Worm (Caenorhabditis elegans) whole organism, midembryonic: Measurements from ENCODE around the gene spsb-1.

Experiments
- T22C8.4 ChIP-seq: fragments of 200-800 bp; sonication (Bioruptor generic); IDR thresholded peaks from 2 replicates; pipeline ENCODE4 v1.3.6; 2022; ENCODE audit warnings: missing genetic modification characterization, missing compliant biosample characterization
- cog-1 ChIP-seq: sonication (generic microtip); optimal IDR thresholded peaks from 2 replicates; lab custom pipeline; 2016; ENCODE audit warnings: missing genetic modification characterization, missing compliant biosample characterization
- flt-1 ChIP-seq: fragments of 200-800 bp; sonication (Bioruptor generic); IDR thresholded peaks from 2 replicates; pipeline ENCODE4 v1.3.6; 2022; ENCODE audit warnings: missing genetic modification characterization, missing compliant biosample characterization
- klf-2 ChIP-seq: fragments of 200-800 bp; sonication (Bioruptor generic); conservative IDR thresholded peaks from 2 replicates; pipeline ENCODE4 v1.3.6; 2022; ENCODE audit warnings: missing genetic modification reagents, missing genetic modification characterization, missing compliant biosample characterization
- med-1 ChIP-seq: sonication (generic microtip); optimal IDR thresholded peaks from 2 replicates; lab custom pipeline; 2017; ENCODE audit warnings: missing genetic modification characterization, mild to moderate bottlenecking, missing compliant biosample characterization, antibody characterized with exemption, missing genetic modification reagents; ENCODE audit not compliant: insufficient read depth
- ref-1 ChIP-seq: fragments of 200-800 bp; sonication (Bioruptor generic); conservative IDR thresholded peaks from 2 replicates; pipeline ENCODE4 v1.3.6; 2022; ENCODE audit warnings: missing genetic modification reagents, missing genetic modification characterization, missing compliant biosample characterization
- tab-1 ChIP-seq: fragments of 200-800 bp; sonication (Bioruptor generic); IDR thresholded peaks from 2 replicates; pipeline ENCODE4 v1.3.6; 2022; ENCODE audit warnings: missing genetic modification characterization, missing compliant biosample characterization
- ztf-23 ChIP-seq: fragments of 200-800 bp; sonication (Bioruptor generic); IDR thresholded peaks from 2 replicates; pipeline ENCODE4 v1.3.6; 2022; ENCODE audit warnings: missing genetic modification reagents, missing genetic modification characterization, missing compliant biosample characterization
- ztf-29 ChIP-seq: fragments of 200-800 bp; sonication (Bioruptor generic); IDR thresholded peaks from 2 replicates; pipeline ENCODE4 v1.3.6; 2022; ENCODE audit warnings: missing genetic modification reagents, missing genetic modification characterization, missing compliant biosample characterization

The spsb-1 gene

DNA sequence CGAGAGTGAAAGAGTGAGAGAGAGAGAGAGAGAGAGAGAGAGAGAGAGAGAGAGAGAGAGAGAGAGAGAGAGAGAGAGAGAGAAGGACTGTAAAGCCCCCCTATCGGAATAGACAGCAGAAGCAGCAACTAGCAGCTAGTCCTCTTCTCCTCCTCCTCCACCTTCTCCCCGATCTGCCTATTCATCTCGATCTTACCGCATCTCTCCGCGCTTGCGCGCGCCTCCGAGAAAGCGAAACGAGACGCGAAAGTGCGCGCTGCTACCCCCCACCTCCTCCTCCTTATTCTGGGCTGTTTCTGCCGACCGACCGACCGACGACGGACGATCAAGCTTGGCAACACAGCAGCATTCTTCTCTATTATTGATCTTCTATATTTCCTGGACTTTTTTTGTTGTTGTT lies 21.4 kb downstream of the spsb-1 start:
- TF ChIP-seq flt-1 (0 out of 2 replicates have a peak, but pooled peaks have one; percentile 31), ref-1 (GFP tag; lab: Robert Waterston, UW) (no peak), tab-1 (GFP tag; lab: Robert Waterston, UW) (0 out of 2 replicates have a peak, but pooled peaks have one; percentile 34), ztf-23 (GFP tag; lab: Robert Waterston, UW) (no peak), T22C8.4 (GFP tag; lab: Robert Waterston, UW) (no peak), med-1 (GFP tag; lab: Kevin White, UChicago) (no peak)

DNA sequence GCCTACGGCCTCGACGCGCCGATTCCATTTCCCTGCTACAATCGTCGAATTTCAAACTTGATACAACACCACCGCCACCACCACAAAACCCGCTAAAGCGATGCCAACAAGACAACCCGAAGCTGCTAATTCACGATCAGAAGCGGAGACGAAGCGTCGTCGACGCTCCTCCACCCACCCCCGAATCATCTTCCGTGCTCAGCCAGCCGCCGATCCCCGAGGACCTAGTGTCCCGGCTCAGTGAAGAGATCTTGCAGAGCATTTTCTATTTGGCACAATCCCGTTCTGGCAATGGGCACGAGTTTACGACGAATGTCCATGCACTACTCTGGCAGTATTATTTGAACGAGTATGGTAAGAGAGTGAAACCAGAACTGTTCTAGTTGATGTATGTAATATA lies 22.1 kb downstream of the spsb-1 start:
- TF ChIP-seq ztf-23 (GFP tag; lab: Robert Waterston, UW) (no peak), med-1 (GFP tag; lab: Kevin White, UChicago) (no peak), cog-1 (tag; lab: Kevin White, UChicago) (no peak), flt-1 (no peak), ref-1 (GFP tag; lab: Robert Waterston, UW) (no peak)

DNA sequence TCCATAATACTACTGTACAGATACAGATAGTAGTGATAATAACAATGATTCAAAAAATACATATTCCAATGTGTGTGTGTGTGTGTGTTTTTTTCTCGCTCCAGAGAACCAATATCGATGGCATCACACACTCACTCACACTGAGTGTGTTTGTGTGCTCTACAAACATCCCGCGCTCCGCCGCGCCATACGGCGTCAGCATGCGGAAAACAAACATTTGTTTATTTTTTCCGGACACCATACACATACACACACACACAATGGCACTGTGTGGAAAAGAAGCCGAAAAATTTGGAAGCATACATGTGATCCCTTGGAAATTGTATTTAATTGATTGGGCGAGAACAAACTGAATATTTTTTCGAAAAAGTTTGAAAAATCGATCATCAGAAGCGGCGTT lies 22.5 kb downstream of the spsb-1 start:
- TF ChIP-seq T22C8.4 (GFP tag; lab: Robert Waterston, UW) = no peak
- no peak for TF ChIP-seq med-1 (GFP tag; lab: Kevin White, UChicago)
- TF ChIP-seq ztf-29 (GFP tag; lab: Robert Waterston, UW) = no peak
- no peak for TF ChIP-seq ztf-23 (GFP tag; lab: Robert Waterston, UW)
- no peak for TF ChIP-seq ref-1 (GFP tag; lab: Robert Waterston, UW)
- TF ChIP-seq klf-2 (GFP tag; lab: Robert Waterston, UW) = no peak
- no peak for TF ChIP-seq cog-1 (tag; lab: Kevin White, UChicago)
- no peak for TF ChIP-seq tab-1 (GFP tag; lab: Robert Waterston, UW)
- no peak for TF ChIP-seq flt-1

DNA sequence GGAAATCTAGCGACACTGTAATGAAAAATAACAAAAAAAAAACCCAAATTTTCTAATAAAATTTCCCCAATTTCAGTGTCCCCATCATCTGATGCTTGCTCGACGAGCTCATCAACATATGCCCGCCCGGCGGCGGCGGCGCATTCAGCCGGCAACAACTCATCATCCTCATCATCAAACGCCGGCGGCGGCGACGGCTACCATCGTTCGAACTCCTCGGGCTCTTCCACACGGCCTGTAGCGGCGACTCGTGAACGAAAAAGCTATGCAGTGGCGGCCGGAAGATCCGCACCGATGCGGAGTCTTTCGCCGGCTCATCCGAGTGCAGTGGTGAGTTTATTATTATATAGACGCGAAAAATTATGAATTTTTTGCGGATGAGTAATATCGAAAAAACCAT lies 23.6 kb downstream of the spsb-1 start:
- TF ChIP-seq tab-1 (GFP tag; lab: Robert Waterston, UW) (no peak), ztf-29 (GFP tag; lab: Robert Waterston, UW) (no peak), ref-1 (GFP tag; lab: Robert Waterston, UW) (no peak), med-1 (GFP tag; lab: Kevin White, UChicago) (no peak), cog-1 (tag; lab: Kevin White, UChicago) (no peak), klf-2 (GFP tag; lab: Robert Waterston, UW) (no peak), ztf-23 (GFP tag; lab: Robert Waterston, UW) (no peak), flt-1 (no peak), T22C8.4 (GFP tag; lab: Robert Waterston, UW) (no peak)

DNA sequence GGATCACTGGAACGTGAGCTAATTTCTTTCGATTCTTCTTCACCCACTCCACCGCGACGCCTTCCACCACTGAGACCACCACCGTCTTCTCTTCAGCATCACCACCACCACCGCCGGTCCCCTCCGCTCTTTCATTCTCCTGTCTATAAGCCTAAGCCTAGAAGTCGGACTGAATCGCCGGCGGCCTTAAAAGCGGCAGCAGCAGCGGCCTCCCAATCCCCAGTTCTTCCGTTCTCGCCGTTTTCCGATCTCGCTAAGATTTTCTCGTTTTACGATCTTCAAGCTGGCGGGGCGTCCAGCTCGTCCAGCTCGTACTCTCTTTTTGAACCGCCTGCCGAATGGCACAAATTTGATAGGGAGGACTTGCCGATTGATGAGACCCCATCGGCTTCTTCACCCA lies 29.7 kb downstream of the spsb-1 start:
- TF ChIP-seq ref-1 (GFP tag; lab: Robert Waterston, UW) (no peak), cog-1 (tag; lab: Kevin White, UChicago) (no peak), med-1 (GFP tag; lab: Kevin White, UChicago) (no peak), ztf-23 (GFP tag; lab: Robert Waterston, UW) (no peak), klf-2 (GFP tag; lab: Robert Waterston, UW) (no peak), ztf-29 (GFP tag; lab: Robert Waterston, UW) (no peak), tab-1 (GFP tag; lab: Robert Waterston, UW) (no peak), T22C8.4 (GFP tag; lab: Robert Waterston, UW) (no peak), flt-1 (no peak)

DNA sequence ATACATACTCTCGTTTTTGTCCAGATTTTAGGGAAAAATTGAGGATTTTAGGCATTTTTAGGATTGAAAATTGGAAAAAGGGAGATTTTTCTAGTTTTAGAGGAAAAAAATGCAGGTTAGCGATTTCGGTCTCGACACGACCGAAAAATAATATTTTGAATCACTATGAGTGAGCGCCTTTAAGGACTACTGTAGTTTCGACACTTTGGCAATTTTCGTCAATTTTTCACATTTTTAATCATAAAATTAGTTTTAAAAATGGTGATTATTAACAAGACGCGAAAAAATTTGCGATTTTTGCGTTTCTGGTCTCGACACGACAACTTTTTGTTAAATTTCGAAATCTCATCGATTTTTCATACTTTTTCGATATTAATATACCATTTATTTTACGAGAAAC lies 30.3 kb downstream of the spsb-1 start:
- TF ChIP-seq ztf-29 (GFP tag; lab: Robert Waterston, UW) (no peak), ztf-23 (GFP tag; lab: Robert Waterston, UW) (no peak), tab-1 (GFP tag; lab: Robert Waterston, UW) (no peak), flt-1 (no peak), ref-1 (GFP tag; lab: Robert Waterston, UW) (no peak), cog-1 (tag; lab: Kevin White, UChicago) (no peak), klf-2 (GFP tag; lab: Robert Waterston, UW) (no peak), T22C8.4 (GFP tag; lab: Robert Waterston, UW) (no peak), med-1 (GFP tag; lab: Kevin White, UChicago) (no peak)

DNA sequence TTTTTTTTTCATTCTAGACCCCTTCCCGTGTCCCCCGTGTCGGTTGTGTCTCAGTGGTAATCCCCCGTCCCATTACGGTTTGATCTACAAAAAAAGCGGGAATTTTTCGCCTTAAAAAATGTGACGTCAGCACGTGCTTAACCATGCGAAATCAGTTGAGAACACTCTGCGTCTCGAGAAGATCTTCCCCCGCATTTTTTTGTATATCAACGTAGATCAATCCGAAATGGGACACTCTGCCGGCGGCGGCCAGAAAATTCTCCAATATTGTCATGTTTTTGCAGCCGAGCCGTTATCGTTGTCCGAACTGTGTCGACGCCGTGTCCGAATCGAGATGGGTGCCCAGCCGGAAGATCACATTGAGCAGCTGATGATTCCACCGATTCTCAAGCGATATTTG lies 31.5 kb downstream of the spsb-1 start:
- TF ChIP-seq ref-1 (GFP tag; lab: Robert Waterston, UW) (no peak), cog-1 (tag; lab: Kevin White, UChicago) (no peak), ztf-23 (GFP tag; lab: Robert Waterston, UW) (no peak), T22C8.4 (GFP tag; lab: Robert Waterston, UW) (no peak), med-1 (GFP tag; lab: Kevin White, UChicago) (no peak), ztf-29 (GFP tag; lab: Robert Waterston, UW) (no peak), klf-2 (GFP tag; lab: Robert Waterston, UW) (no peak), tab-1 (GFP tag; lab: Robert Waterston, UW) (no peak), flt-1 (no peak)

DNA sequence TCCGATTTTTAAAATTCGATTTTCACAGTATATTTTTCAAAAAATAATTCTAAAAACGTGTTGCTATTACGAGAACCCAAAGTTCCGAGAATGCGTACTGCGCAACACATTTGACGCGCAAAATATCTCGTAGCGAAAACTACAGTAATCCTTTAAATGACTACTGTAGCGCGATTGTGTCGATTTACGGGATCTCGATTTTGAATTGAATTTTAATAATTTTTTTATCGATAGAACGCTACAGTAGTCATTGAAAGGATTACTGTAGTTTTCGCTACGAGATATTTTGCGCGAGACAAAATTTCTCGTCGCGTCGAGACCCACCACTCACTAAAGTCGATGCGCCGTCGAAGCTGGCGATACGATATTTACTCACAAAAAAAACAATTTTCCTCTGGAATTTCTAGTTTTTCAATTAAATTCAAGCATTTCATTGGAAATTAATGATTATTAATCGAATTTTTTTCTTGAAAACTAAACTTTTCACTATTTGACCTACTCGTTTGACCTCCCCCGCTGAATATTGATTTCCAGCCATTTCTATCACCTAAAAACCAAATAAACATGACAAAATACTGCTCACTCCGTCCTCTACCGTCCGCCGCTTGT lies 33.4 kb downstream of the spsb-1 start, which contains the start of gene spsb-2:
Gene spsb-2 (plus strand): TSS at position 559 of the 609 bp plus-strand sequence.
- TF ChIP-seq T22C8.4 (GFP tag; lab: Robert Waterston, UW) = no peak

DNA sequence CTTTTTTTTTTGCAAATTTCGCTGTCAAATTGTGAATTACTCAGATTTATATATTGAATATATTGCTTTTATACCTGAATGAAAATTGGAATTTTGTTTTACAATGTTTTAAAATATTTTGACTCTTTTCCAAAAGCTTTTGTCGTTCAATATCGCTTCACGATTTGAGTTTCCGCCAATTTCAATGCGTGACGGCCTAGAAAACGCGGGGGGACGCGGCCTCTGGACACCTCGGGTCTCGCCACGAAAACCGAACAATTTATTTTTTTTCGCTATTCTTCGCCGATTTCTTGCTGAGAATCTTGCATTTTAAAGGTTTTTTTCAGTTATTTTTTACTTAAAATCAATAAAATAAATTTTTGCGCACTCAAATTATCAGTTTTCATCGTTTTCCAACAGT lies 36.2 kb downstream of the spsb-1 start, which contains the start of gene Y46E12BL.2:
Gene Y46E12BL.2 (plus strand): TSS at position 243 of the 400 bp plus-strand sequence.
- TF ChIP-seq ztf-23 (GFP tag; lab: Robert Waterston, UW) (peak; percentile 70; the same call in 1 of the 2 replicates), klf-2 (GFP tag; lab: Robert Waterston, UW) (no peak), tab-1 (GFP tag; lab: Robert Waterston, UW) (no peak), flt-1 (peak; percentile 55; the same call in 1 of the 2 replicates), cog-1 (tag; lab: Kevin White, UChicago) (peak; percentile 13), ztf-29 (GFP tag; lab: Robert Waterston, UW) (0 out of 2 replicates have a peak, but pooled peaks have one; percentile 53), ref-1 (GFP tag; lab: Robert Waterston, UW) (no peak), med-1 (GFP tag; lab: Kevin White, UChicago) (no peak), T22C8.4 (GFP tag; lab: Robert Waterston, UW) (no peak)
